Worm (Caenorhabditis elegans): Measurements from ENCODE around the gene egal-1.
A peak's percentile ranks its signal among the peaks of the same experiment; 100 is the strongest.

Gene egal-1

ce11 chrIV:5805477-5805876, 19.1 kb upstream of the egal-1 start:
- peak; percentile 27 for TF ChIP-seq blmp-1 (tag; optimal IDR thresholded peaks at IDR 0.05)
- TF ChIP-seq C16A3.4 (tag; optimal IDR thresholded peaks at IDR 0.05) = peak; percentile 45
- no peak for TF ChIP-seq nhr-11 (tag; optimal IDR thresholded peaks at IDR 0.05)
- TF ChIP-seq swsn-7 (tag; optimal IDR thresholded peaks at IDR 0.05) = peak; percentile 63
- peak; percentile 31 for TF ChIP-seq nhr-20 (tag; optimal IDR thresholded peaks at IDR 0.05)
- TF ChIP-seq dsc-1 (tag; optimal IDR thresholded peaks at IDR 0.05) = peak; percentile 71
- peak; percentile 61 for TF ChIP-seq nhr-47 (tag; optimal IDR thresholded peaks at IDR 0.05)
- TF ChIP-seq isw-1 (GFP tag; IDR thresholded peaks at IDR 0.05) = peak; percentile 33
- no peak for TF ChIP-seq nhr-84 (tag; optimal IDR thresholded peaks at IDR 0.05)
- TF ChIP-seq nhr-237 (tag; optimal IDR thresholded peaks at IDR 0.05) = peak; percentile 44
- no peak for TF ChIP-seq zag-1 (tag; optimal IDR thresholded peaks at IDR 0.05)
- no peak for TF ChIP-seq lir-3 (tag; optimal IDR thresholded peaks at IDR 0.05; ENCODE audit: poor library complexity)
- peak; percentile 22 for TF ChIP-seq skn-1 (tag; optimal IDR thresholded peaks at IDR 0.05)
- TF ChIP-seq nhr-85 (tag) = peak; percentile 70
- peak; percentile 80 for TF ChIP-seq nhr-71 (tag; optimal IDR thresholded peaks at IDR 0.05)
- TF ChIP-seq jun-1 (tag; optimal IDR thresholded peaks at IDR 0.05) = peak; percentile 55
- TF ChIP-seq nhr-19 (GFP tag; conservative IDR thresholded peaks at IDR 0.05) = 0 out of 2 replicates have a peak, but pooled peaks have one; percentile 14
- peak; percentile 38 for TF ChIP-seq tbx-2 (tag; optimal IDR thresholded peaks at IDR 0.05)
- TF ChIP-seq efl-3 (GFP tag; optimal IDR thresholded peaks at IDR 0.05) = no peak
- TF ChIP-seq lsy-2 (tag; optimal IDR thresholded peaks at IDR 0.05) = peak; percentile 88 to 97
- peak; percentile 61 for TF ChIP-seq pax-3 (tag; optimal IDR thresholded peaks at IDR 0.05)
- peak; percentile 24 for TF ChIP-seq unc-86 (tag; optimal IDR thresholded peaks at IDR 0.05)
- TF ChIP-seq fos-1 (tag; optimal IDR thresholded peaks at IDR 0.05) = peak; percentile 65
- TF ChIP-seq lin-14 (GFP tag; optimal IDR thresholded peaks at IDR 0.05) = peak; percentile 89
- peak; percentile 41 for TF ChIP-seq ztf-4 (tag; optimal IDR thresholded peaks at IDR 0.05)
- TF ChIP-seq xbp-1 (tag; optimal IDR thresholded peaks at IDR 0.05) = peak; percentile 62
- TF ChIP-seq mdl-1 (tag; optimal IDR thresholded peaks at IDR 0.05) = peak in 1 of 2 experiments; percentile 16
- TF ChIP-seq dpl-1 (GFP tag; optimal IDR thresholded peaks at IDR 0.05) = peak in 2 of 3 experiments; percentile 13 to 21
- peak in 1 of 2 experiments; percentile 38 for TF ChIP-seq lin-35 (GFP tag; optimal IDR thresholded peaks at IDR 0.05)
- TF ChIP-seq egl-13 (tag; optimal IDR thresholded peaks at IDR 0.05) = peak; percentile 31
- peak in 2 of 3 experiments; percentile 6 to 70 for TF ChIP-seq ceh-82 (tag; optimal IDR thresholded peaks at IDR 0.05)
- no peak for TF ChIP-seq elt-3 (tag; optimal IDR thresholded peaks at IDR 0.05)
- no peak for TF ChIP-seq mab-9 (GFP tag; IDR thresholded peaks at IDR 0.05)
- peak; percentile 89 for TF ChIP-seq fkh-8 (tag; optimal IDR thresholded peaks at IDR 0.05)
- no peak for TF ChIP-seq aha-1 (tag; optimal IDR thresholded peaks at IDR 0.05)
- no peak for TF ChIP-seq unc-130 (tag; optimal IDR thresholded peaks at IDR 0.05)
- no peak for TF ChIP-seq grh-1 (GFP tag; IDR thresholded peaks at IDR 0.05)
- no peak for TF ChIP-seq aly-2 (tag; optimal IDR thresholded peaks at IDR 0.05)
- peak; percentile 11 for TF ChIP-seq fkh-10 (GFP tag; optimal IDR thresholded peaks at IDR 0.05)
- TF ChIP-seq ztf-11 (tag; optimal IDR thresholded peaks at IDR 0.05) = peak in 1 of 2 experiments; percentile 8
- peak; percentile 40 to 45 for TF ChIP-seq efl-1 (optimal IDR thresholded peaks at IDR 0.05)
- TF ChIP-seq efl-1 (GFP tag; optimal IDR thresholded peaks at IDR 0.05 in 1 of 2) = no peak
- TF ChIP-seq mep-1 (tag; optimal IDR thresholded peaks at IDR 0.05) = peak; percentile 68
- TF ChIP-seq snu-23 (GFP tag; optimal IDR thresholded peaks at IDR 0.05) = peak; percentile 80

DNA sequence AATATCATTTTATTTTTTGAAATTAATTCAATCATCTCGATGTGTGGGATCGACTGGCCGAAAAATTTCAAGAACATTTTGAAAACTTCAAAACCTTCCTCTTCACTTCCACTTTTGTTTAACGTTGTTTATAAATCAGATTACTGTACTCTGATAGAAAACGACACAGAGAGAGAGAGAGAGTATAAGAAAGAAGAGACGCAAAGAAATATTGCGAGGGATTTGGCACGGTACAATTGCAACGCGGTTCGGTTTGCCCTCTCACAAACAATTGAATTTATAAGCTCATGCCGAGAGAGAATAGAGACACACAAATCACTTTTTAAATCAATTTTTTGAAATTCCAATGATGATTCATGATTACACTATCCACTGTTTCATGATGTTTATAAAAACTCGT, 18.2 kb upstream of the egal-1 start:
- TF ChIP-seq pqm-1 (tag; optimal IDR thresholded peaks at IDR 0.05) (no peak), snu-23 (GFP tag; optimal IDR thresholded peaks at IDR 0.05) (peak; percentile 33), egl-13 (tag; optimal IDR thresholded peaks at IDR 0.05) (no peak), ama-1 (optimal IDR thresholded peaks at IDR 0.05) (no peak), nhr-71 (tag; optimal IDR thresholded peaks at IDR 0.05) (no peak), mab-9 (GFP tag; IDR thresholded peaks at IDR 0.05) (no peak), lsy-2 (tag; optimal IDR thresholded peaks at IDR 0.05) (peak in 1 of 2 experiments; percentile 57), ces-1 (GFP tag; optimal IDR thresholded peaks at IDR 0.05) (no peak), mef-2 (tag; optimal IDR thresholded peaks at IDR 0.05) (no peak)
